Fruit fly (Drosophila melanogaster) whole organism, prepupa: ENCODE measurements around the gene CG42494.

Source experiments
- Blimp-1 ChIP-seq: fragments of 200-800 bp; sonication (Bioruptor generic); optimal IDR thresholded peaks from 3 replicates; lab custom pipeline; 2017; ENCODE audit warnings: missing biosample characterization, missing genetic modification characterization, mild to moderate bottlenecking, moderate library complexity, missing genetic modification reagents
- CG10631 ChIP-seq: fragments of 200-800 bp; sonication (Bioruptor generic); optimal IDR thresholded peaks from 2 replicates; lab custom pipeline; 2016; ENCODE audit warnings: missing biosample characterization, missing genetic modification characterization
- CG11294 ChIP-seq: fragments of 200-800 bp; sonication (Bioruptor generic); IDR thresholded peaks from 2 replicates; pipeline ENCODE4 v1.3.6; 2022; ENCODE audit warnings: missing biosample characterization, missing genetic modification characterization
- CG11902 ChIP-seq: fragments of 200-800 bp; sonication (Bioruptor generic); optimal IDR thresholded peaks from 3 replicates; lab custom pipeline; 2016; ENCODE audit warnings: missing biosample characterization, missing genetic modification characterization
- CG15336 ChIP-seq: fragments of 200-800 bp; sonication (Bioruptor generic); IDR thresholded peaks from 2 replicates; pipeline ENCODE4 v1.3.6; 2022; ENCODE audit warnings: missing biosample characterization, missing genetic modification characterization
- CG16779 ChIP-seq: fragments of 200-800 bp; sonication (Bioruptor generic); optimal IDR thresholded peaks from 3 replicates; lab custom pipeline; 2017; ENCODE audit warnings: missing biosample characterization, mild to moderate bottlenecking, missing genetic modification characterization
- CG31627 ChIP-seq: fragments of 200-800 bp; sonication (Bioruptor generic); optimal IDR thresholded peaks from 3 replicates; lab custom pipeline; 2016; ENCODE audit warnings: missing biosample characterization, missing genetic modification characterization
- CG32006 ChIP-seq: fragments of 200-800 bp; sonication (Bioruptor generic); optimal IDR thresholded peaks from 3 replicates; lab custom pipeline; 2017; ENCODE audit warnings: missing biosample characterization, mild to moderate bottlenecking, missing genetic modification characterization
- CG34406 ChIP-seq: fragments of 200-800 bp; sonication (Bioruptor generic); optimal IDR thresholded peaks from 3 replicates; lab custom pipeline; 2016; ENCODE audit warnings: missing biosample characterization, missing genetic modification characterization
- CG3919 ChIP-seq: fragments of 200-800 bp; sonication (Bioruptor generic); optimal IDR thresholded peaks from 3 replicates; lab custom pipeline; 2016; ENCODE audit warnings: missing biosample characterization, missing genetic modification characterization
- CG4318 ChIP-seq: fragments of 200-800 bp; sonication (Bioruptor generic); optimal IDR thresholded peaks from 3 replicates; lab custom pipeline; 2017; ENCODE audit warnings: missing biosample characterization, mild to moderate bottlenecking, missing genetic modification characterization
- CG6163 ChIP-seq: fragments of 200-800 bp; sonication (Bioruptor generic); IDR thresholded peaks from 3 replicates; pipeline ENCODE4 v1.3.6; 2022; ENCODE audit warnings: missing biosample characterization, missing genetic modification characterization
- CG6276 ChIP-seq: fragments of 200-800 bp; sonication (Bioruptor generic); optimal IDR thresholded peaks from 2 replicates; lab custom pipeline; 2017; ENCODE audit warnings: missing biosample characterization, mild to moderate bottlenecking, missing genetic modification characterization
- CG6792 ChIP-seq: fragments of 200-800 bp; sonication (Bioruptor generic); optimal IDR thresholded peaks from 3 replicates; lab custom pipeline; 2016; ENCODE audit warnings: missing biosample characterization, missing genetic modification characterization
- CG6808 ChIP-seq: fragments of 200-800 bp; sonication (Bioruptor generic); optimal IDR thresholded peaks from 3 replicates; lab custom pipeline; 2017; ENCODE audit warnings: missing biosample characterization, missing genetic modification characterization, mild to moderate bottlenecking, moderate library complexity, missing genetic modification reagents
- CG6854 ChIP-seq: fragments of 200-800 bp; sonication (Bioruptor generic); optimal IDR thresholded peaks from 2 replicates; lab custom pipeline; 2017; ENCODE audit warnings: missing biosample characterization, mild to moderate bottlenecking, missing genetic modification characterization
- CG7368 ChIP-seq: fragments of 200-800 bp; sonication (Bioruptor generic); optimal IDR thresholded peaks from 3 replicates; lab custom pipeline; 2016; ENCODE audit warnings: missing biosample characterization, missing genetic modification characterization
- CG8319 ChIP-seq: fragments of 200-800 bp; sonication (Bioruptor generic); optimal IDR thresholded peaks from 3 replicates; lab custom pipeline; 2016; ENCODE audit warnings: missing biosample characterization, missing genetic modification characterization
- CG9139 ChIP-seq: fragments of 200-800 bp; sonication (Bioruptor generic); optimal IDR thresholded peaks from 3 replicates; lab custom pipeline; 2017; ENCODE audit warnings: missing biosample characterization, mild to moderate bottlenecking, missing genetic modification characterization
- Eip75B ChIP-seq: fragments of 200-800 bp; sonication (Bioruptor generic); optimal IDR thresholded peaks from 3 replicates; lab custom pipeline; 2016; ENCODE audit warnings: missing biosample characterization, missing genetic modification characterization
- Eip78C ChIP-seq: fragments of 200-800 bp; sonication (Bioruptor generic); peaks from one replicate; lab custom pipeline; 2016; ENCODE audit warnings: missing biosample characterization, missing genetic modification characterization
- Eip93F ChIP-seq: fragments of 200-800 bp; sonication (Bioruptor generic); optimal IDR thresholded peaks from 2 replicates; lab custom pipeline; 2016; ENCODE audit warnings: missing biosample characterization, mild to moderate bottlenecking, missing genetic modification characterization
- Ets21C ChIP-seq: fragments of 200-800 bp; sonication (Bioruptor generic); optimal IDR thresholded peaks from 3 replicates; lab custom pipeline; 2016; ENCODE audit warnings: missing biosample characterization, missing genetic modification characterization
- Ets96B ChIP-seq: fragments of 200-800 bp; optimal IDR thresholded peaks from 2 replicates; lab custom pipeline; 2019; ENCODE audit warnings: missing biosample characterization, mild to moderate bottlenecking, missing genetic modification characterization, moderate library complexity
- Hr39 ChIP-seq: fragments of 200-800 bp; sonication (Bioruptor generic); optimal IDR thresholded peaks from 2 replicates; lab custom pipeline; 2016; ENCODE audit warnings: missing biosample characterization, missing genetic modification characterization
- Hr4 ChIP-seq: fragments of 200-800 bp; sonication (Bioruptor generic); optimal IDR thresholded peaks from 3 replicates; lab custom pipeline; 2016; ENCODE audit warnings: missing biosample characterization, missing genetic modification characterization
- Met ChIP-seq: fragments of 200-800 bp; sonication (Bioruptor generic); optimal IDR thresholded peaks from 3 replicates; lab custom pipeline; 2016; ENCODE audit warnings: missing biosample characterization, missing genetic modification characterization
- OdsH ChIP-seq: fragments of 200-800 bp; sonication (Bioruptor generic); optimal IDR thresholded peaks from 3 replicates; lab custom pipeline; 2016; ENCODE audit warnings: missing biosample characterization, missing genetic modification characterization
- Sox14 ChIP-seq: fragments of 200-800 bp; sonication (Bioruptor generic); optimal IDR thresholded peaks from 3 replicates; lab custom pipeline; 2016; ENCODE audit warnings: missing biosample characterization, missing genetic modification characterization
- Sox15 ChIP-seq: fragments of 200-800 bp; sonication (Bioruptor generic); optimal IDR thresholded peaks from 3 replicates; lab custom pipeline; 2016; ENCODE audit warnings: missing biosample characterization, missing genetic modification characterization
- achi ChIP-seq: fragments of 200-800 bp; sonication (Bioruptor generic); optimal IDR thresholded peaks from 3 replicates; lab custom pipeline; 2016; ENCODE audit warnings: missing biosample characterization, missing genetic modification characterization
- dsx ChIP-seq: fragments of 200-800 bp; optimal IDR thresholded peaks from 3 replicates; lab custom pipeline; 2019; ENCODE audit warnings: missing biosample characterization, mild to moderate bottlenecking, missing genetic modification characterization, moderate library complexity; ENCODE audit not compliant: poor library complexity, severe bottlenecking
- eg ChIP-seq: fragments of 200-800 bp; sonication (Bioruptor generic); IDR thresholded peaks from 3 replicates; pipeline ENCODE4 v1.3.6; 2022; ENCODE audit warnings: missing biosample characterization, missing genetic modification characterization
- esn ChIP-seq: fragments of 200-800 bp; sonication (Bioruptor generic); optimal IDR thresholded peaks from 2 replicates; lab custom pipeline; 2016; ENCODE audit warnings: missing biosample characterization, mild to moderate bottlenecking, missing genetic modification characterization, moderate library complexity
- fd59A ChIP-seq: fragments of 200-800 bp; sonication (Bioruptor generic); optimal IDR thresholded peaks from 2 replicates; lab custom pipeline; 2017; ENCODE audit warnings: missing biosample characterization, mild to moderate bottlenecking, missing genetic modification characterization, missing genetic modification reagents
- fd85E ChIP-seq: fragments of 200-800 bp; sonication (Bioruptor generic); optimal IDR thresholded peaks from 3 replicates; lab custom pipeline; 2016; ENCODE audit warnings: missing biosample characterization, missing genetic modification characterization
- fkh ChIP-seq: fragments of 200-800 bp; sonication (Bioruptor generic); optimal IDR thresholded peaks from 3 replicates; lab custom pipeline; 2017; ENCODE audit warnings: missing biosample characterization, mild to moderate bottlenecking, missing genetic modification characterization, moderate library complexity
- lz ChIP-seq: fragments of 200-800 bp; sonication (Bioruptor generic); optimal IDR thresholded peaks from 3 replicates; lab custom pipeline; 2016; ENCODE audit warnings: missing biosample characterization, missing genetic modification characterization
- salr ChIP-seq, 2 experiments: fragments of 200-800 bp; sonication (Bioruptor generic); optimal IDR thresholded peaks; 3 replicates each; lab custom pipeline; 2016 to 2018; ENCODE audit warnings: missing biosample characterization in 2 of 2, missing genetic modification characterization in 2 of 2, mild to moderate bottlenecking in 1 of 2
- ss ChIP-seq, 2 experiments: fragments of 200-800 bp; sonication (Bioruptor generic); optimal IDR thresholded peaks; 2 replicates in 1 of 2; 3 replicates in 1 of 2; lab custom pipeline; 2017 to 2018; ENCODE audit warnings: mild to moderate bottlenecking in 2 of 2, missing biosample characterization in 2 of 2, missing genetic modification characterization in 2 of 2, moderate library complexity in 1 of 2
- topi ChIP-seq: fragments of 200-800 bp; sonication (Bioruptor generic); optimal IDR thresholded peaks from 3 replicates; lab custom pipeline; 2016; ENCODE audit warnings: missing biosample characterization, missing genetic modification characterization

Gene CG42494

DNA sequence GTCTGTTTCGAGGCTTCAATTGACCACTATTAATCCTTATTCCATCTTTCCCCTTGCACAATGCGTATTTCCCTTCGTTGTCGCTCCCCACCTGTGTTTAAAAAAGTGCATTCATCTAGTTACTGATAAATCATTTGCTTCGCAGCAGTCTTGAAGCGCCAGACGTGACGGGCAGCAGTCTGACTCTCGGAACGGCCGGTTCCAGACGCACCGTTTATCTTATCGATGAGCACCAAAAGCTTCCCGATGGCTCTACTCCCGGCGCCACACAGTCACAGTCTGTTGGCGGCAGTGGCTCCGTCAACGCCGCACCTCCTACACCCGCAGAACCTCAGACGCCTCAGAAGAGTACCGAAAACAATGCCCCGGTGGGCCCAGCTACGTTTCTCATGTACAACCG, at the start of gene CG42494:
CG42494 (plus strand) TSS at position 301 of the 400 bp plus-strand sequence.
- TF ChIP-seq CG6163 (GFP tag; lab: Robert Waterston, UW): no peak
- no peak for TF ChIP-seq CG3919 (GFP tag; lab: Kevin White, UChicago)
- no peak for TF ChIP-seq fkh (GFP tag; lab: Kevin White, UChicago)
- TF ChIP-seq Ets96B: no peak
- TF ChIP-seq CG11294: no peak
- TF ChIP-seq CG10631 (GFP tag; lab: Kevin White, UChicago): no peak
- TF ChIP-seq CG6276 (GFP tag; lab: Kevin White, UChicago): no peak
- no peak for TF ChIP-seq OdsH (GFP tag; lab: Kevin White, UChicago)
- TF ChIP-seq CG11902 (GFP tag; lab: Kevin White, UChicago): no peak
- TF ChIP-seq, all 60 proteins: peak for 0

dm6 chr3L:3141411-3141810, 42.8 kb upstream of the CG42494 start:
- TF ChIP-seq eg (GFP tag; lab: Robert Waterston, UW) (no peak), Blimp-1 (GFP tag; lab: Kevin White, UChicago) (peak; percentile 77), salr (GFP tag; optimal IDR thresholded peaks at IDR 0.05; lab: Kevin White, UChicago) (no peak), CG11294 (peak; percentile 9; the same call in 1 of the 2 replicates), Eip75B (GFP tag; lab: Kevin White, UChicago) (peak; percentile 4), fkh (GFP tag; lab: Kevin White, UChicago) (no peak), CG32006 (no peak), fd85E (GFP tag; lab: Kevin White, UChicago) (no peak), ss (GFP tag; optimal IDR thresholded peaks at IDR 0.05; lab: Kevin White, UChicago) (no peak), CG7368 (GFP tag; lab: Kevin White, UChicago) (no peak), CG9139 (GFP tag; lab: Kevin White, UChicago) (no peak)

dm6 chr3L:3142516-3143382, 41.5 kb upstream of the CG42494 start:
- no peak for TF ChIP-seq CG31627
- TF ChIP-seq lz (GFP tag; lab: Kevin White, UChicago): no peak
- no peak for TF ChIP-seq Hr39 (GFP tag; lab: Kevin White, UChicago)
- TF ChIP-seq topi (GFP tag; lab: Kevin White, UChicago): no peak
- peak; percentile 39 for TF ChIP-seq Eip78C (GFP tag; lab: Kevin White, UChicago)
- peak; percentile 65 for TF ChIP-seq fkh (GFP tag; lab: Kevin White, UChicago)
- no peak for TF ChIP-seq CG11294

DNA sequence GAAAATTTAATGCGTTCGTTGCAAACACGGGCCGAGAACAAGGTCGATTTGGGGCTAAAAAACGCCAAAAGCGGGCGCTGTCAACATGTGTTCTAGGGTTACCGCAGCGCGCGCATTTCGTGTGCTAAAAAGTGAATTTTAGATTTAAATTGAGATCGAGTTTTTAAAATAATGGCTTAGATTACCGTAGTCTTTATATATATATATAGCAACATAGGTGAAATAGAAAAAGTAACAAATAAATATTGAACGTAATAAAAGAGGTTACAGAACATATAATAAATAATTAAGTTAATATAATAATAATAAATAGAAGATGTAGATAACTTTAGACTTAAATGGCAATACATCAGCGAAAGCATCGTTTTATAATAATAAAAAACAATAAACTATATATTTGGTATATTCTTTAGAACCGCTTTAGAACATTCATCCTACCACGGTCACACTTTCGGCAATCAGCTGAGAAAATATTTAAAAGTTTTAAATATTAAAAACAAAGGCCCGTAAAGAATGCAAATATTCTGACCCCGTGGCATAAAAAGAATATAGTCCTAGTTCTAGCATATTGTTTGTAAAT, 40.7 kb upstream of the CG42494 start, which contains the start of the genes CG11537 and Alg2:
CG11537 (minus strand) TSS at position 75 of the 580 bp plus-strand sequence.
Alg2 (plus strand) TSS at position 426 of the 580 bp plus-strand sequence.
- TF ChIP-seq CG15336 (GFP tag; lab: Robert Waterston, UW): no peak
- peak; percentile 10 for TF ChIP-seq CG34406
- TF ChIP-seq CG6792 (GFP tag; lab: Kevin White, UChicago): peak; percentile 11
- no peak for TF ChIP-seq CG6808 (GFP tag; lab: Kevin White, UChicago)
- no peak for TF ChIP-seq CG4318
- no peak for TF ChIP-seq Sox15 (GFP tag; lab: Kevin White, UChicago)
- TF ChIP-seq achi (GFP tag; lab: Kevin White, UChicago): peak; percentile 88
- TF ChIP-seq CG6276 (GFP tag; lab: Kevin White, UChicago): no peak
- TF ChIP-seq CG16779 (tag; lab: Kevin White, UChicago): no peak
- TF ChIP-seq eg (GFP tag; lab: Robert Waterston, UW): no peak
- no peak for TF ChIP-seq CG11294
- no peak for TF ChIP-seq dsx (GFP tag; lab: Kevin White, UChicago)
- no peak for TF ChIP-seq CG9139 (GFP tag; lab: Kevin White, UChicago)
- TF ChIP-seq Eip93F (GFP tag; lab: Kevin White, UChicago): no peak
- no peak for TF ChIP-seq Hr4
- no peak for TF ChIP-seq Ets21C
- no peak for TF ChIP-seq CG8319 (GFP tag; lab: Kevin White, UChicago)
- TF ChIP-seq fd59A (GFP tag; lab: Kevin White, UChicago): no peak
- TF ChIP-seq CG6854 (GFP tag; lab: Kevin White, UChicago): no peak
- no peak for TF ChIP-seq CG10631 (GFP tag; lab: Kevin White, UChicago)
- TF ChIP-seq Sox14 (GFP tag; lab: Kevin White, UChicago): peak; percentile 40
- TF ChIP-seq fd85E (GFP tag; lab: Kevin White, UChicago): no peak
- no peak for TF ChIP-seq topi (GFP tag; lab: Kevin White, UChicago)
- TF ChIP-seq Met (GFP tag; lab: Kevin White, UChicago): no peak
- TF ChIP-seq esn: peak; percentile 24
- TF ChIP-seq CG31627: peak; percentile 15
- peak; percentile 34 for TF ChIP-seq OdsH (GFP tag; lab: Kevin White, UChicago)
- peak in 1 of 2 experiments; percentile 12 for TF ChIP-seq ss (GFP tag; optimal IDR thresholded peaks at IDR 0.05; lab: Kevin White, UChicago)
- TF ChIP-seq Eip75B (GFP tag; lab: Kevin White, UChicago): no peak
